Worm (Caenorhabditis elegans) whole organism, late embryonic: ENCODE data around the gene rnp-4.
A peak's percentile ranks its signal among the peaks of the same experiment; 100 is the strongest.

ENCODE experiments used
- F13H6.1 ChIP-seq: sonication (generic microtip); optimal IDR thresholded peaks from 2 replicates; lab custom pipeline; 2016; ENCODE audit warnings: missing genetic modification characterization, missing compliant biosample characterization
- K02D7.2 ChIP-seq: sonication (generic microtip); optimal IDR thresholded peaks from 2 replicates; lab custom pipeline; 2017; ENCODE audit warnings: mild to moderate bottlenecking, missing genetic modification characterization, missing compliant biosample characterization
- T23F11.4 ChIP-seq: fragments of 200-800 bp; sonication (Bioruptor generic); optimal IDR thresholded peaks from 2 replicates; lab custom pipeline; 2018; ENCODE audit warnings: mild to moderate bottlenecking, missing genetic modification characterization, missing compliant biosample characterization
- Y22D7AL.16 ChIP-seq: sonication (generic microtip); optimal IDR thresholded peaks from 2 replicates; lab custom pipeline; 2016; ENCODE audit warnings: missing genetic modification characterization, missing compliant biosample characterization
- ama-1 ChIP-seq: fragments of 150-350 bp; optimal IDR thresholded peaks from 2 replicates; lab custom pipeline; 2014
- ceh-2 ChIP-seq: sonication (generic microtip); optimal IDR thresholded peaks from 2 replicates; lab custom pipeline; 2016; ENCODE audit warnings: missing genotype, missing genetic modification characterization, missing compliant biosample characterization
- ceh-31 ChIP-seq: sonication (generic microtip); optimal IDR thresholded peaks from 2 replicates; lab custom pipeline; 2016; ENCODE audit warnings: missing genetic modification characterization, missing compliant biosample characterization
- ceh-45 ChIP-seq: fragments of 200-800 bp; sonication (Bioruptor generic); IDR thresholded peaks from 2 replicates; pipeline ENCODE4 v1.3.6; 2022; ENCODE audit warnings: missing genetic modification reagents, missing genetic modification characterization, missing compliant biosample characterization
- che-1 ChIP-seq: sonication (generic microtip); optimal IDR thresholded peaks from 2 replicates; lab custom pipeline; 2016; ENCODE audit warnings: mild to moderate bottlenecking, missing genetic modification characterization, missing compliant biosample characterization
- dve-1 ChIP-seq: sonication (generic microtip); optimal IDR thresholded peaks from 2 replicates; lab custom pipeline; 2017; ENCODE audit warnings: antibody characterized with exemption, mild to moderate bottlenecking, missing genetic modification characterization, missing compliant biosample characterization
- elt-2 ChIP-seq: sonication (generic microtip); optimal IDR thresholded peaks from 2 replicates; lab custom pipeline; 2016; ENCODE audit warnings: missing genetic modification reagents, missing genetic modification characterization, missing compliant biosample characterization
- elt-4 ChIP-seq: sonication (generic microtip); optimal IDR thresholded peaks from 2 replicates; lab custom pipeline; 2016; ENCODE audit warnings: missing genetic modification characterization, missing compliant biosample characterization
- ets-4 ChIP-seq: sonication (generic microtip); optimal IDR thresholded peaks from 2 replicates; lab custom pipeline; 2016; ENCODE audit warnings: missing genetic modification characterization, missing compliant biosample characterization
- fkh-6 ChIP-seq: sonication (generic microtip); optimal IDR thresholded peaks from 2 replicates; lab custom pipeline; 2016; ENCODE audit warnings: missing genetic modification characterization, missing compliant biosample characterization
- hlh-13 ChIP-seq: fragments of 200-800 bp; sonication (Bioruptor generic); optimal IDR thresholded peaks from 2 replicates; lab custom pipeline; 2018; ENCODE audit warnings: mild to moderate bottlenecking, missing genetic modification characterization, missing compliant biosample characterization
- hlh-15 ChIP-seq: sonication (generic microtip); optimal IDR thresholded peaks from 2 replicates; lab custom pipeline; 2016; ENCODE audit warnings: missing genetic modification characterization, missing compliant biosample characterization
- hlh-30 ChIP-seq: sonication (generic microtip); optimal IDR thresholded peaks from 2 replicates; lab custom pipeline; 2017; ENCODE audit warnings: antibody characterized with exemption, missing genetic modification characterization, missing compliant biosample characterization; ENCODE audit not compliant: insufficient read depth
- hlh-6 ChIP-seq: sonication (generic microtip); optimal IDR thresholded peaks from 2 replicates; lab custom pipeline; 2016; ENCODE audit warnings: missing genotype, missing genetic modification characterization, missing compliant biosample characterization
- lim-6 ChIP-seq: sonication (generic microtip); optimal IDR thresholded peaks from 2 replicates; lab custom pipeline; 2016; ENCODE audit warnings: missing genetic modification characterization, missing compliant biosample characterization
- madf-2 ChIP-seq: sonication (generic microtip); optimal IDR thresholded peaks from 2 replicates; lab custom pipeline; 2017; ENCODE audit warnings: missing genetic modification characterization, missing compliant biosample characterization
- mec-3 ChIP-seq: sonication (generic microtip); optimal IDR thresholded peaks from 2 replicates; lab custom pipeline; 2016; ENCODE audit warnings: borderline replicate concordance, missing genetic modification characterization, missing compliant biosample characterization
- nfya-1 ChIP-seq: sonication (generic microtip); optimal IDR thresholded peaks from 2 replicates; lab custom pipeline; 2017; ENCODE audit warnings: missing genetic modification characterization, mild to moderate bottlenecking, missing compliant biosample characterization, antibody characterized with exemption, moderate library complexity
- nhr-232 ChIP-seq: sonication (generic microtip); optimal IDR thresholded peaks from 2 replicates; lab custom pipeline; 2016; ENCODE audit warnings: missing genetic modification characterization, missing compliant biosample characterization
- odd-2 ChIP-seq: sonication (generic microtip); optimal IDR thresholded peaks from 2 replicates; lab custom pipeline; 2017; ENCODE audit warnings: antibody characterized with exemption, mild to moderate bottlenecking, missing genetic modification characterization, missing compliant biosample characterization
- pax-1 ChIP-seq: fragments of 150-350 bp; optimal IDR thresholded peaks from 2 replicates; lab custom pipeline; 2014; ENCODE audit warnings: missing biosample characterization, missing genetic modification characterization
- pha-4 ChIP-seq: fragments of 150-350 bp; optimal IDR thresholded peaks from 2 replicates; lab custom pipeline; 2018; ENCODE audit warnings: missing biosample characterization, missing genetic modification reagents, missing genetic modification characterization
- pqm-1 ChIP-seq: sonication (generic microtip); optimal IDR thresholded peaks from 2 replicates; lab custom pipeline; 2016; ENCODE audit warnings: missing genetic modification characterization, missing compliant biosample characterization
- pros-1 ChIP-seq: fragments of 150-350 bp; optimal IDR thresholded peaks from 2 replicates; lab custom pipeline; 2014; ENCODE audit warnings: missing biosample characterization, missing genetic modification reagents, missing genetic modification characterization
- ref-2 ChIP-seq: sonication (generic microtip); optimal IDR thresholded peaks from 2 replicates; lab custom pipeline; 2016; ENCODE audit warnings: missing genetic modification characterization, missing compliant biosample characterization
- rnt-1 ChIP-seq: sonication (generic microtip); optimal IDR thresholded peaks from 2 replicates; lab custom pipeline; 2016; ENCODE audit warnings: missing genetic modification characterization, missing compliant biosample characterization
- sdc-2 ChIP-seq: sonication (generic microtip); optimal IDR thresholded peaks from 2 replicates; lab custom pipeline; 2016; ENCODE audit warnings: missing genotype, missing genetic modification characterization, missing compliant biosample characterization
- sox-2 ChIP-seq: fragments of 200-800 bp; sonication (Bioruptor generic); IDR thresholded peaks from 2 replicates; pipeline ENCODE4 v1.3.6; 2022; ENCODE audit warnings: missing genetic modification reagents, missing genetic modification characterization, missing compliant biosample characterization
- tbx-2 ChIP-seq: sonication (generic microtip); optimal IDR thresholded peaks from 2 replicates; lab custom pipeline; 2016; ENCODE audit warnings: missing genetic modification characterization, missing compliant biosample characterization
- ttx-3 ChIP-seq: sonication (generic microtip); optimal IDR thresholded peaks from 2 replicates; lab custom pipeline; 2016; ENCODE audit warnings: missing genetic modification reagents, missing genetic modification characterization, missing compliant biosample characterization
- unc-3 ChIP-seq, 2 experiments: fragments of 200-800 bp in 1 of 2; sonication (Bioruptor generic) in 1 of 2; sonication (generic microtip) in 1 of 2; conservative IDR thresholded peaks in 1 of 2; optimal IDR thresholded peaks in 1 of 2; 2 replicates each; pipeline versions ENCODE4 v1.3.6 to Lab custom; 2016 to 2022; ENCODE audit warnings: missing compliant biosample characterization in 2 of 2, missing genetic modification characterization in 2 of 2, missing genetic modification reagents in 1 of 2
- unc-42 ChIP-seq: sonication (generic microtip); optimal IDR thresholded peaks from 2 replicates; lab custom pipeline; 2016; ENCODE audit warnings: missing genotype, missing genetic modification characterization, missing compliant biosample characterization
- unc-55 ChIP-seq: sonication (generic microtip); optimal IDR thresholded peaks from 2 replicates; lab custom pipeline; 2017; ENCODE audit warnings: missing biosample characterization, missing genetic modification reagents, missing genetic modification characterization
- zip-5 ChIP-seq: sonication (generic microtip); optimal IDR thresholded peaks from 2 replicates; lab custom pipeline; 2016; ENCODE audit warnings: missing genetic modification characterization, missing compliant biosample characterization

The rnp-4 gene

DNA sequence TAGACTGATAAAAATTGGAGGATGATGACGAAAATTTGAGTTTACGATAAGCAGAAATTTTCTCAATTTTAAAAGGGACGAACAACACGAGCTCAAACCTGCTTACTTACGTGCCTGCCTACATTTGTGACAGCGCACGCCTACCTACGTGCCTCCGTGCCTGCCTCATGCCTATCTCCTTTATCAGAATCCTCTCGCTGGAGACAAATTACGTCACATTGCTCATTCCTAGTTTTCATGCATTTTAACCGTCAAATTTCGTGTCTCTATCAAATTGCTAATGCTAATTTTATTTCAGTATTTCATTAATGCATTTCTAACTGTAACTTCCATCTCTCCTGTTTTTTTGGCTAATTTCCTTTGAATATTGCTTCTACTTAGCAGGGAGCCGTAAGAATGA lies 24.7 kb upstream of the rnp-4 start, which contains the start of gene pals-27:
pals-27 (plus strand) TSS at position 301 of the 400 bp plus-strand sequence.
- TF ChIP-seq T23F11.4 (GFP tag; lab: Kevin White, UChicago), result no peak
- TF ChIP-seq, all 69 proteins: peak for 0

DNA sequence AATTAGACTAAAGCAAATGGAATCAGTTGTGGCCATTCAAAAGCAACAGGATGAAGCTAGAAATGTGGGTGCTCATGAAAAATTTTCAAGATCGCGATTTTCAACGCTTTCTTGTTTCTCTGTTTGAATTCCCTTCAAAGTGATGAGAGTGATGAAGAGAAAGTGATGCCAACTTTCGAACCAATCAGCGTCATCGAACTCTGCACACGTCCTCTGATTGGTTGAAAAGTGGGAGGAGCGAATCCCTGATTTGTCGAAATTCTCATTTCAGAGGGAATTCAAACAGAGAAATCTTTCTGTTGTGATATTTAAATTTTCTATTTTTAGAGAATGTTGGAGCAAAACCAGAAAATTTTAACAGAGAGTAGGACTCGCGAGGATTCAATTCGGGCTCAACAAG lies 24.0 kb upstream of the rnp-4 start:
- no peak for TF ChIP-seq pax-1
- no peak for TF ChIP-seq lim-6 (tag; lab: Kevin White, UChicago)
- TF ChIP-seq fkh-6, result no peak
- no peak for TF ChIP-seq elt-4 (tag; lab: Kevin White, UChicago)
- TF ChIP-seq madf-2, result no peak
- TF ChIP-seq nfya-1 (tag; lab: Kevin White, UChicago), result peak; percentile 76

DNA sequence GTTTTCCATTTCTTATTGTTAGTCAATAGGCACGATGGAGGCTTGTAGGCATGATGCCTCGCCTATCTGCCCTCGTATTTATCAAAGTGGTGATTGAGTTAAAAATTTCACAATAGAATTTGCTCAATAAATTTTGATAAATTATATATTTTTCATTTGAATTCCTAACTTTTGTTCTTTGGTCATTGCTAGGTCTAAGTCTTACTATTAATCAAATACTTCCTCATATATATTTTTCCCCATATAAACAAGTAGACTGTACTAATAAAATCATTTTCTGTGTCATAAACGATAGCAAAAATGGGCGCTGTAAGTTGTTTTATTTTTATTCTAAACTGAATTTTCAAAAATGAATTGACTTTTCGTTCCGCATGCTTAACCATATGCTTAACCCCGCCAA lies 21.6 kb upstream of the rnp-4 start, which contains the start of gene pals-28:
pals-28 (plus strand) TSS at position 301 of the 400 bp plus-strand sequence.
- no peak for TF ChIP-seq hlh-15 (tag; lab: Kevin White, UChicago)
- no peak for TF ChIP-seq ref-2 (tag; lab: Kevin White, UChicago)
- TF ChIP-seq sdc-2 (tag; lab: Kevin White, UChicago), result no peak
- no peak for TF ChIP-seq ceh-31 (tag; lab: Kevin White, UChicago)
- no peak for TF ChIP-seq ceh-2 (tag; lab: Kevin White, UChicago)
- no peak for TF ChIP-seq pros-1
- no peak for TF ChIP-seq tbx-2 (tag; lab: Kevin White, UChicago)
- no peak for TF ChIP-seq mec-3 (tag; lab: Kevin White, UChicago)
- no peak for TF ChIP-seq sox-2
- no peak for TF ChIP-seq che-1 (tag; lab: Kevin White, UChicago)
- no peak for TF ChIP-seq zip-5 (tag; lab: Kevin White, UChicago)
- TF ChIP-seq hlh-6 (tag; lab: Kevin White, UChicago), result no peak
- no peak for TF ChIP-seq ttx-3 (tag; lab: Kevin White, UChicago)
- no peak for TF ChIP-seq dve-1 (tag; lab: Kevin White, UChicago)
- TF ChIP-seq, all 69 proteins: peak for 0

DNA sequence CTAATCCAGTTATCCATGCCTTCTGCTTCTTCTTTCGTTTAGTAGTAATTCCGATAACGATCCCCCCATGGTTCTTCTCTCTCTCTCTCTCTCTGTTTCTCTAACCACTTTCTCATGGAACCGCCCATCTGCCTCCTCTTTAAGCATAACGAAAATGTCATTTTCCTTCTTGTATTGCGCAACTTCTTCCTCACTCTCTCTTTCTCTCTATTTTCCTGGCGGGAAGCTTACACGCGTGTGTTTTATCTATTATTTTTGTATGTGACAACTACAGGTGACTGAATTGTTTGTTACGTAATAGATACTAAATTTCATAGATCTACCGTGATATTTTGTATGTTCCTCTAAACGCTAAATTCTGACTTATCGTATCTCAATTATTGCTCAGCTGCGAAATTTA lies 15.7 kb upstream of the rnp-4 start:
- TF ChIP-seq F13H6.1 (tag; lab: Kevin White, UChicago) (no peak), ceh-31 (tag; lab: Kevin White, UChicago) (no peak), che-1 (tag; lab: Kevin White, UChicago) (no peak), rnt-1 (no peak), dve-1 (tag; lab: Kevin White, UChicago) (no peak), ceh-45 (no peak), fkh-6 (no peak), Y22D7AL.16 (tag; lab: Kevin White, UChicago) (no peak), odd-2 (tag; lab: Kevin White, UChicago) (no peak), pqm-1 (tag; lab: Kevin White, UChicago) (no peak), elt-2 (no peak), pax-1 (no peak), nhr-232 (tag; lab: Kevin White, UChicago) (no peak), sdc-2 (tag; lab: Kevin White, UChicago) (no peak)

DNA sequence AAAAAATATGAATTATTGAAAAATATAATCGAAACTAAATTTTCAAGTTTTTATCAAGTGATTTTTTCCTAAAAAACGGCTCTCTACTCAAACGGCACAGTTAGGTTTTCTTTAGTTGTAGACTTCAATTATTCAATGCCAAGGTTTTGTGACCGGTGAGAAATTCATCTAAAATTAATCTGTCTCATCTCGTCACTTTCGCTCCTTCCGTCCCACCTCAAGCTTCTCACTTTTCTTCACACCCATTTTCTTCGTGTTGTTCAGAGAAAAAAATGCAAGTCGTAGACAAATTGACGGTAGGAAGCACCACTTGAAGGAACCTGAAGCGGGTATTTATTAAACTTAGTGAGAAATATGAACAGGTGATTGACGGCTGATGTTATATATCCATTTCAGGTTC lies 14.8 kb upstream of the rnp-4 start:
- TF ChIP-seq elt-4 (tag; lab: Kevin White, UChicago) (no peak), hlh-13 (GFP tag; lab: Kevin White, UChicago) (no peak), K02D7.2 (no peak), fkh-6 (no peak), unc-3 (GFP tag; conservative IDR thresholded peaks at IDR 0.05; lab: Robert Waterston, UW) (no peak), unc-3 (tag; optimal IDR thresholded peaks at IDR 0.05; lab: Kevin White, UChicago) (no peak), mec-3 (tag; lab: Kevin White, UChicago) (no peak), tbx-2 (tag; lab: Kevin White, UChicago) (no peak), unc-55 (GFP tag; lab: Kevin White, UChicago) (no peak), unc-42 (tag; lab: Kevin White, UChicago) (no peak), ama-1 (lab: Kevin White, UChicago) (no peak), nhr-232 (tag; lab: Kevin White, UChicago) (no peak), hlh-30 (tag; lab: Kevin White, UChicago) (no peak), pha-4 (tag; lab: Kevin White, UChicago) (no peak), ets-4 (tag; lab: Kevin White, UChicago) (no peak)
